Worm (Caenorhabditis elegans) whole organism, L4 larva: ENCODE measurements around the gene dmsr-12.

Experiments used
- F26F4.8 ChIP-seq: fragments of 200-800 bp; sonication (Bioruptor generic); conservative IDR thresholded peaks from 2 replicates; pipeline ENCODE4 v1.3.6; 2022; ENCODE audit warnings: missing genetic modification characterization, missing compliant biosample characterization
- F37D6.2 ChIP-seq: sonication (generic microtip); optimal IDR thresholded peaks from 2 replicates; lab custom pipeline; 2016; ENCODE audit warnings: mild to moderate bottlenecking, missing genetic modification characterization, missing compliant biosample characterization
- T26A8.4 ChIP-seq: fragments of 200-800 bp; sonication (Bioruptor generic); IDR thresholded peaks from 2 replicates; pipeline ENCODE4 v1.3.6; 2022; ENCODE audit warnings: missing genetic modification characterization, missing compliant biosample characterization
- Y5F2A.4 ChIP-seq: fragments of 200-800 bp; sonication (Bioruptor generic); optimal IDR thresholded peaks from 2 replicates; lab custom pipeline; 2018; ENCODE audit warnings: mild to moderate bottlenecking, missing genetic modification characterization, missing compliant biosample characterization
- ZK337.2 ChIP-seq: fragments of 200-800 bp; sonication (Bioruptor generic); IDR thresholded peaks from 2 replicates; pipeline ENCODE4 v1.3.6; 2022; ENCODE audit warnings: missing genetic modification reagents, missing genetic modification characterization, missing compliant biosample characterization
- aly-2 ChIP-seq: sonication (generic microtip); optimal IDR thresholded peaks from 2 replicates; lab custom pipeline; 2018; ENCODE audit warnings: missing biosample characterization, missing genetic modification characterization
- attf-4 ChIP-seq: sonication (generic microtip); optimal IDR thresholded peaks from 3 replicates; lab custom pipeline; 2017; ENCODE audit warnings: missing biosample characterization, missing genetic modification characterization
- ceh-20 ChIP-seq: fragments of 200-800 bp; sonication (Bioruptor generic); IDR thresholded peaks from 2 replicates; pipeline ENCODE4 v1.3.6; 2022; ENCODE audit warnings: missing genetic modification reagents, missing genetic modification characterization, missing compliant biosample characterization
- cey-2 ChIP-seq: sonication (generic microtip); optimal IDR thresholded peaks from 3 replicates; lab custom pipeline; 2017; ENCODE audit warnings: missing genetic modification characterization, mild to moderate bottlenecking, missing compliant biosample characterization, antibody characterized with exemption, borderline replicate concordance; ENCODE audit not compliant: insufficient read depth
- daf-19 ChIP-seq: fragments of 200-800 bp; sonication (Bioruptor generic); conservative IDR thresholded peaks from 2 replicates; pipeline ENCODE4 v1.3.6; 2022; ENCODE audit warnings: missing genetic modification characterization, missing compliant biosample characterization
- daf-8 ChIP-seq: fragments of 200-800 bp; sonication (Bioruptor generic); IDR thresholded peaks from 2 replicates; pipeline ENCODE4 v1.3.6; 2022; ENCODE audit warnings: missing genetic modification characterization, missing compliant biosample characterization
- dmd-8 ChIP-seq: fragments of 200-800 bp; sonication (Bioruptor generic); IDR thresholded peaks from 2 replicates; pipeline ENCODE4 v1.3.6; 2022; ENCODE audit warnings: missing genetic modification characterization, missing compliant biosample characterization
- dmd-9 ChIP-seq: fragments of 200-800 bp; sonication (Bioruptor generic); IDR thresholded peaks from 2 replicates; pipeline ENCODE4 v1.3.6; 2022; ENCODE audit warnings: missing genetic modification reagents, missing genetic modification characterization, missing compliant biosample characterization
- dpl-1 ChIP-seq: fragments of 150-350 bp; optimal IDR thresholded peaks from 2 replicates; lab custom pipeline; 2014; ENCODE audit warnings: missing biosample characterization, missing genetic modification reagents, missing genetic modification characterization
- dve-1 ChIP-seq: sonication (generic microtip); optimal IDR thresholded peaks from 2 replicates; lab custom pipeline; 2017; ENCODE audit warnings: antibody characterized with exemption, mild to moderate bottlenecking, missing genetic modification characterization, missing compliant biosample characterization; ENCODE audit not compliant: insufficient read depth
- egl-27 ChIP-seq: sonication (generic microtip); optimal IDR thresholded peaks from 3 replicates; lab custom pipeline; 2017; ENCODE audit warnings: missing biosample characterization, missing genetic modification reagents, missing genetic modification characterization
- egl-43 ChIP-seq: fragments of 200-800 bp; sonication (Bioruptor generic); IDR thresholded peaks from 2 replicates; pipeline ENCODE4 v1.3.6; 2022; ENCODE audit warnings: missing genetic modification reagents, missing genetic modification characterization, missing compliant biosample characterization
- fos-1 ChIP-seq: fragments of 150-350 bp; optimal IDR thresholded peaks from 2 replicates; lab custom pipeline; 2014; ENCODE audit warnings: missing biosample characterization, missing genetic modification characterization
- hlh-11 ChIP-seq: fragments of 200-800 bp; sonication (Bioruptor generic); optimal IDR thresholded peaks from 2 replicates; lab custom pipeline; 2018; ENCODE audit warnings: mild to moderate bottlenecking, missing genetic modification characterization, missing compliant biosample characterization
- hmg-1.1 ChIP-seq: fragments of 200-800 bp; sonication (Bioruptor generic); IDR thresholded peaks from 2 replicates; pipeline ENCODE4 v1.3.6; 2022; ENCODE audit warnings: missing genetic modification reagents, missing genetic modification characterization, missing compliant biosample characterization
- lim-7 ChIP-seq: fragments of 200-800 bp; sonication (Bioruptor generic); IDR thresholded peaks from 2 replicates; pipeline ENCODE4 v1.3.6; 2022; ENCODE audit warnings: missing genetic modification characterization, missing compliant biosample characterization
- lin-1 ChIP-seq: fragments of 200-800 bp; sonication (Bioruptor generic); IDR thresholded peaks from 2 replicates; pipeline ENCODE4 v1.3.6; 2022; ENCODE audit warnings: missing genetic modification reagents, missing genetic modification characterization, missing compliant biosample characterization
- lin-13 ChIP-seq: fragments of 150-350 bp; optimal IDR thresholded peaks from 2 replicates; lab custom pipeline; 2014; ENCODE audit warnings: missing biosample characterization, missing genetic modification reagents, missing genetic modification characterization
- lin-15B ChIP-seq: fragments of 150-350 bp; sonication (generic microtip); optimal IDR thresholded peaks from 3 replicates; lab custom pipeline; 2014; ENCODE audit warnings: missing biosample characterization, missing genetic modification characterization
- lin-38 ChIP-seq: fragments of 200-800 bp; sonication (Bioruptor generic); IDR thresholded peaks from 2 replicates; pipeline ENCODE4 v1.3.6; 2022; ENCODE audit warnings: missing genetic modification reagents, missing genetic modification characterization, missing compliant biosample characterization
- lir-3 ChIP-seq: sonication (generic microtip); optimal IDR thresholded peaks from 2 replicates; lab custom pipeline; 2016; ENCODE audit warnings: mild to moderate bottlenecking, missing genetic modification characterization, missing compliant biosample characterization
- lsy-2 ChIP-seq, 2 experiments: fragments of 150-350 bp in 1 of 2; sonication (generic microtip) in 1 of 2; optimal IDR thresholded peaks; 2 replicates each; lab custom pipeline; 2014 to 2017; ENCODE audit warnings: missing biosample characterization in 2 of 2, missing genetic modification characterization in 2 of 2
- madf-5 ChIP-seq, 2 experiments: fragments of 200-800 bp; sonication (Bioruptor generic); IDR thresholded peaks; 2 replicates each; pipeline ENCODE4 v1.3.6; 2022; ENCODE audit warnings: missing compliant biosample characterization in 2 of 2, missing genetic modification characterization in 2 of 2
- madf-9 ChIP-seq: fragments of 200-800 bp; sonication (Bioruptor generic); conservative IDR thresholded peaks from 2 replicates; pipeline ENCODE4 v1.3.6; 2022; ENCODE audit warnings: missing genetic modification reagents, missing genetic modification characterization, missing compliant biosample characterization
- mes-2 ChIP-seq: sonication (generic microtip); optimal IDR thresholded peaks from 2 replicates; lab custom pipeline; 2016; ENCODE audit warnings: missing genotype, mild to moderate bottlenecking, missing genetic modification characterization, missing compliant biosample characterization; ENCODE audit not compliant: poor library complexity, severe bottlenecking
- nhr-102 ChIP-seq: sonication (generic microtip); optimal IDR thresholded peaks from 2 replicates; lab custom pipeline; 2016; ENCODE audit warnings: mild to moderate bottlenecking, missing genetic modification characterization, moderate library complexity, missing compliant biosample characterization
- nhr-11 ChIP-seq: fragments of 150-350 bp; optimal IDR thresholded peaks from 2 replicates; lab custom pipeline; 2014; ENCODE audit warnings: missing biosample characterization, missing genetic modification characterization
- nhr-237 ChIP-seq: sonication (generic microtip); optimal IDR thresholded peaks from 2 replicates; lab custom pipeline; 2017; ENCODE audit warnings: missing biosample characterization, missing genetic modification characterization
- nhr-25 ChIP-seq: sonication (generic microtip); optimal IDR thresholded peaks from 2 replicates; lab custom pipeline; 2017; ENCODE audit warnings: missing genetic modification characterization, mild to moderate bottlenecking, missing compliant biosample characterization, antibody characterized with exemption, moderate library complexity, borderline replicate concordance; ENCODE audit not compliant: insufficient read depth
- nhr-41 ChIP-seq: fragments of 200-800 bp; sonication (Bioruptor generic); IDR thresholded peaks from 2 replicates; pipeline ENCODE4 v1.3.6; 2022; ENCODE audit warnings: missing genetic modification reagents, missing genetic modification characterization, missing compliant biosample characterization
- nhr-48 ChIP-seq: sonication (generic microtip); optimal IDR thresholded peaks from 2 replicates; lab custom pipeline; 2016; ENCODE audit warnings: mild to moderate bottlenecking, missing genetic modification characterization, missing compliant biosample characterization
- php-3 ChIP-seq: fragments of 200-800 bp; sonication (Bioruptor generic); IDR thresholded peaks from 2 replicates; pipeline ENCODE4 v1.3.6; 2022; ENCODE audit warnings: missing genetic modification reagents, missing genetic modification characterization, missing compliant biosample characterization
- pqm-1 ChIP-seq: sonication (generic microtip); optimal IDR thresholded peaks from 2 replicates; lab custom pipeline; 2017; ENCODE audit warnings: missing biosample characterization, missing genetic modification characterization
- saeg-2 ChIP-seq: fragments of 200-800 bp; sonication (Bioruptor generic); IDR thresholded peaks from 2 replicates; pipeline ENCODE4 v1.3.6; 2022; ENCODE audit warnings: missing genetic modification reagents, missing genetic modification characterization, missing compliant biosample characterization
- sdz-12 ChIP-seq: fragments of 200-800 bp; sonication (Bioruptor generic); optimal IDR thresholded peaks from 2 replicates; lab custom pipeline; 2018; ENCODE audit warnings: mild to moderate bottlenecking, missing genetic modification characterization, missing compliant biosample characterization
- snpc-4 ChIP-seq: fragments of 150-350 bp; optimal IDR thresholded peaks from 2 replicates; lab custom pipeline; 2014; ENCODE audit warnings: missing biosample characterization, missing genetic modification characterization
- spr-3 ChIP-seq: fragments of 200-800 bp; sonication (Bioruptor generic); optimal IDR thresholded peaks from 2 replicates; lab custom pipeline; 2018; ENCODE audit warnings: mild to moderate bottlenecking, missing genetic modification characterization, missing compliant biosample characterization
- tag-97 ChIP-seq: fragments of 200-800 bp; sonication (Bioruptor generic); IDR thresholded peaks from 2 replicates; pipeline ENCODE4 v1.3.6; 2022; ENCODE audit warnings: missing genetic modification characterization, missing compliant biosample characterization
- unc-130 ChIP-seq: sonication (generic microtip); optimal IDR thresholded peaks from 2 replicates; lab custom pipeline; 2016; ENCODE audit warnings: missing genetic modification reagents, missing genetic modification characterization, missing compliant biosample characterization
- unc-62 ChIP-seq, 3 experiments: fragments of 150-350 bp in 1 of 3; sonication (generic microtip); optimal IDR thresholded peaks in 2 of 3; peaks in 1 of 3; 1 replicate in 1 of 3; 2 replicates in 2 of 3; lab custom pipeline; 2014 to 2017; ENCODE audit warnings: missing biosample characterization in 3 of 3, missing genetic modification characterization in 3 of 3, missing genetic modification reagents in 3 of 3, missing genotype in 1 of 3
- vab-7 ChIP-seq: fragments of 200-800 bp; sonication (Bioruptor generic); IDR thresholded peaks from 2 replicates; pipeline ENCODE4 v1.3.6; 2022; ENCODE audit warnings: missing genetic modification reagents, missing genetic modification characterization, missing compliant biosample characterization
- zag-1 ChIP-seq: fragments of 150-350 bp; optimal IDR thresholded peaks from 2 replicates; lab custom pipeline; 2014; ENCODE audit warnings: missing biosample characterization, missing genetic modification characterization
- zfp-3 ChIP-seq: fragments of 200-800 bp; sonication (Bioruptor generic); conservative IDR thresholded peaks from 2 replicates; pipeline ENCODE4 v1.3.6; 2022; ENCODE audit warnings: missing genetic modification reagents, missing genetic modification characterization, missing compliant biosample characterization

dmsr-12 gene

DNA sequence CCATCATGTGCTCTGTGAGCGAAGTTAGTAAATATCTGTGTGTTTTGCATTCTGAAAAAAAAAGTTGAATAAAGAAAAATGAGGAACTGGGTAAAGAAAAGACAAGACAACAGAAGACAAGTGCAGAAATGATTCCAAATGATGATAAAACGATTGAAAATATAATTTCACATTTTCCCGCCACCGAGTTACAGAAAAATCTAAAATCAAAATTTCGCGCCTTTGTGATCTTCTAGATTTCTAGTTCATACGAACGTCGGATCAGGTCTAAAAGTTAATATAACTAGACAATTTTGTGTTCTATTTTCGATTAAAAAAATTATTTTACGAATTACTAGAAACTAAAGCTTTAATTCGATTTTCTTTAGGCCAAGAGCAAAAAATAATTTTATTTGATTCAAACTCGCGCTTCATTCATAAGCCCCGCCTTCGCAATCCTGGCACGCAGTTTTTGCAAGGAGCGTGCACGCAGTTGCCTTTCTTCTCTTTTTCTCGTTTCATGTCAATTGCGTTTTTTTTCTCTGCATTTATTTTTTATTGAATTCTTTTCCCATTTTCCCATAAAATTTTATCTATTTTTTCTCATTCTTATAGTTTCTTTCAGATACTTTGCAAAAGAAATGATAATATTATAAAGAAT lies 21.3 kb downstream of the dmsr-12 start, which contains the start of the genes spn-4 and spe-39 (continued):
- TF ChIP-seq tag-97 (GFP tag; lab: Robert Waterston, UW) (no peak), spr-3 (GFP tag; lab: Kevin White, UChicago) (no peak), fos-1 (tag; lab: Kevin White, UChicago) (no peak), dmd-9 (GFP tag; lab: Robert Waterston, UW) (0 out of 2 replicates have a peak, but pooled peaks have one; percentile 6), nhr-102 (no peak), F26F4.8 (GFP tag; lab: Robert Waterston, UW) (no peak), Y5F2A.4 (GFP tag; lab: Kevin White, UChicago) (no peak), nhr-41 (GFP tag; lab: Robert Waterston, UW) (no peak), nhr-25 (tag; lab: Kevin White, UChicago) (no peak), sdz-12 (GFP tag; lab: Kevin White, UChicago) (no peak), attf-4 (tag; lab: Kevin White, UChicago) (no peak), snpc-4 (tag; lab: Kevin White, UChicago) (no peak), T26A8.4 (GFP tag; lab: Robert Waterston, UW) (peak; percentile 57), saeg-2 (no peak), egl-27 (no peak), daf-8 (GFP tag; lab: Robert Waterston, UW) (no peak), zag-1 (tag; lab: Kevin White, UChicago) (no peak), vab-7 (no peak), cey-2 (tag; lab: Kevin White, UChicago) (no peak), dpl-1 (peak; percentile 94), unc-62 (GFP tag; optimal IDR thresholded peaks at IDR 0.05 in 1 of 2; lab: Kevin White, UChicago) (no peak), unc-62 (tag; optimal IDR thresholded peaks at IDR 0.05; lab: Kevin White, UChicago) (no peak), lin-38 (GFP tag; lab: Robert Waterston, UW) (peak; percentile 73), nhr-237 (no peak), lsy-2 (tag; optimal IDR thresholded peaks at IDR 0.05; lab: Kevin White, UChicago) (peak in 1 of 2 experiments; percentile 77), zfp-3 (GFP tag; lab: Robert Waterston, UW) (no peak), dve-1 (tag; lab: Kevin White, UChicago) (no peak), ceh-20 (GFP tag; lab: Robert Waterston, UW) (peak; percentile 47; the same call in 1 of the 2 replicates), hlh-11 (tag; lab: Kevin White, UChicago) (peak; percentile 39), madf-9 (GFP tag; lab: Robert Waterston, UW) (0 out of 2 replicates have a peak, but pooled peaks have one; percentile 21), lin-13 (GFP tag; lab: Kevin White, UChicago) (no peak), ZK337.2 (no peak), lir-3 (tag; lab: Kevin White, UChicago) (no peak), lin-15B (tag; lab: Kevin White, UChicago) (no peak), nhr-48 (tag; lab: Kevin White, UChicago) (no peak), php-3 (GFP tag; lab: Robert Waterston, UW) (no peak)

DNA sequence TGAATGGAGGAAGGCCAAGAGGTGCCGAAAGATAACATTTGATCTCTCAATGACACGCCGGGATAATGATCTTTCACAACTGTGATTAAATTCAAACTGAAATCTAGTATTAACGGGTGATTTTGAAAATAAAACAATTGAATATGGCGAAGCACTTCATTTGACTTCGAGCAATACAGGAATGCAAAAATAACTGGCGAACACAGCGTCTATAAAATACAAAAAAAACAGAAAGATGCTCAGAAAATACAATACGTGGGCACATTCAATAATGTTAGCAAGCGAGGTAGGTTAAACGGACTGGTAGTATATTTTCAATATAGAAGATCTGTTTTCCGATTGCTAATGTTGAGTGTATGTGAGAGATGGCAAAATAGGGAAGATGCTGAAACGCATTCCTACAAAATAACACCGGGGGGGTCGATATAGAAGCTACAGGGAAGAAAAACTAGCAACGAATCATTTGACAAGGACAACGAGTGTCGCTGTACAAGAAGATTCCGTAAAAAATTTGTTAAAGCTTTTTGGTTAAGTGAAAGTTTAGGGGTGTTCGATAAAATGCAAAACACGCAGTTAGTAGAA lies 23.1 kb downstream of the dmsr-12 start:
- TF ChIP-seq vab-7 (no peak), hmg-1.1 (GFP tag; lab: Robert Waterston, UW) (no peak), spr-3 (GFP tag; lab: Kevin White, UChicago) (no peak), attf-4 (tag; lab: Kevin White, UChicago) (no peak), lin-1 (GFP tag; lab: Robert Waterston, UW) (no peak), unc-130 (GFP tag; lab: Kevin White, UChicago) (peak; percentile 61), daf-19 (GFP tag; lab: Robert Waterston, UW) (no peak), madf-5 (GFP tag; IDR thresholded peaks at IDR 0.05; lab: Robert Waterston, UW) (peak in 1 of 2 experiments; percentile 35; a peak in 1 of 4 replicates), dmd-8 (GFP tag; lab: Robert Waterston, UW) (0 out of 2 replicates have a peak, but pooled peaks have one; percentile 40), F37D6.2 (tag; lab: Kevin White, UChicago) (no peak), nhr-11 (tag; lab: Kevin White, UChicago) (no peak), aly-2 (tag; lab: Kevin White, UChicago) (no peak), lsy-2 (tag; optimal IDR thresholded peaks at IDR 0.05; lab: Kevin White, UChicago) (no peak), lim-7 (no peak), T26A8.4 (GFP tag; lab: Robert Waterston, UW) (no peak), pqm-1 (tag; lab: Kevin White, UChicago) (no peak), dmd-9 (GFP tag; lab: Robert Waterston, UW) (no peak), mes-2 (tag; lab: Kevin White, UChicago) (no peak), egl-43 (GFP tag; lab: Robert Waterston, UW) (no peak)
